Fruit fly (Drosophila melanogaster): ENCODE results near the gene Taf13.

- TF ChIP-seq HLH106 (tag; optimal IDR thresholded peaks at IDR 0.05): peak; percentile 80
- peak; percentile 92 for TF ChIP-seq Sp1 (GFP tag; optimal IDR thresholded peaks at IDR 0.05)
- TF ChIP-seq psq (GFP tag; optimal IDR thresholded peaks at IDR 0.05): peak; percentile 88
- TF ChIP-seq Dfd (GFP tag; optimal IDR thresholded peaks at IDR 0.05): peak; percentile 32
- TF ChIP-seq Myc (optimal IDR thresholded peaks at IDR 0.05): no peak
- TF ChIP-seq sv (GFP tag; optimal IDR thresholded peaks at IDR 0.05): peak; percentile 87
- no peak for TF ChIP-seq dl (GFP tag; optimal IDR thresholded peaks at IDR 0.05; ENCODE audit: insufficient read depth in 1 of 2, partially characterized antibody in 2 of 2)
- peak; percentile 93 for TF ChIP-seq rgr (GFP tag; optimal IDR thresholded peaks at IDR 0.05)
- TF ChIP-seq usp (GFP tag; optimal IDR thresholded peaks at IDR 0.05): no peak
- TF ChIP-seq fru (GFP tag; optimal IDR thresholded peaks at IDR 0.05): peak; percentile 96
- no peak for TF ChIP-seq Abd-B (GFP tag; optimal IDR thresholded peaks at IDR 0.05)
- peak; percentile 49 for TF ChIP-seq Dif (GFP tag; optimal IDR thresholded peaks at IDR 0.05; ENCODE audit: partially characterized antibody)
- TF ChIP-seq Mio (GFP tag; optimal IDR thresholded peaks at IDR 0.05): peak; percentile 69
- TF ChIP-seq tai (GFP tag; optimal IDR thresholded peaks at IDR 0.05): no peak
Observed at dm6 chr2L:20086295-20087096, 7.2 kb downstream of the Taf13 start.

Data from whole organism, wandering third instar larva.